Worm (Caenorhabditis elegans) whole organism, young adult: ENCODE data around the gene nfm-1.

Source experiments
- B0035.1 ChIP-seq: sonication (generic microtip); optimal IDR thresholded peaks from 2 replicates; lab custom pipeline; 2016; ENCODE audit warnings: missing genetic modification characterization, mild to moderate bottlenecking, missing compliant biosample characterization, missing genotype, missing genetic modification reagents
- D2030.7 ChIP-seq: fragments of 200-800 bp; sonication (Bioruptor generic); IDR thresholded peaks from 2 replicates; pipeline ENCODE4 v1.3.6; 2022; ENCODE audit warnings: missing genetic modification reagents, missing genetic modification characterization, missing compliant biosample characterization
- F10E7.11 ChIP-seq: sonication (generic microtip); optimal IDR thresholded peaks from 2 replicates; lab custom pipeline; 2017; ENCODE audit warnings: mild to moderate bottlenecking, missing genetic modification characterization, moderate library complexity, missing compliant biosample characterization
- F22D6.2 ChIP-seq: sonication (generic microtip); optimal IDR thresholded peaks from 2 replicates; lab custom pipeline; 2016; ENCODE audit warnings: mild to moderate bottlenecking, missing genetic modification characterization, missing compliant biosample characterization
- F23B12.7 ChIP-seq: sonication (generic microtip); optimal IDR thresholded peaks from 2 replicates; lab custom pipeline; 2017; ENCODE audit warnings: missing genetic modification characterization, mild to moderate bottlenecking, missing compliant biosample characterization, antibody characterized with exemption, moderate library complexity; ENCODE audit not compliant: insufficient read depth
- F33H1.4 ChIP-seq: fragments of 200-800 bp; sonication (Bioruptor generic); IDR thresholded peaks from 2 replicates; pipeline ENCODE4 v1.3.6; 2022; ENCODE audit warnings: missing genetic modification reagents, missing genetic modification characterization, missing compliant biosample characterization
- F37B4.10 ChIP-seq: fragments of 200-800 bp; sonication (Bioruptor generic); IDR thresholded peaks from 2 replicates; pipeline ENCODE4 v1.3.6; 2022; ENCODE audit warnings: missing genetic modification characterization, missing compliant biosample characterization
- F39B2.1 ChIP-seq: fragments of 200-800 bp; sonication (Bioruptor generic); IDR thresholded peaks from 2 replicates; pipeline ENCODE4 v1.3.6; 2022; ENCODE audit warnings: missing genetic modification reagents, missing genetic modification characterization, missing compliant biosample characterization
- K11D2.4 ChIP-seq: fragments of 200-800 bp; sonication (Bioruptor generic); IDR thresholded peaks from 2 replicates; pipeline ENCODE4 v1.3.6; 2022; ENCODE audit warnings: missing genetic modification reagents, missing genetic modification characterization, missing compliant biosample characterization
- K12H6.12 ChIP-seq: fragments of 200-800 bp; sonication (Bioruptor generic); optimal IDR thresholded peaks from 2 replicates; lab custom pipeline; 2018; ENCODE audit warnings: mild to moderate bottlenecking, missing genetic modification characterization, missing compliant biosample characterization
- Y79H2A.3 ChIP-seq: fragments of 200-800 bp; sonication (Bioruptor generic); conservative IDR thresholded peaks from 2 replicates; pipeline ENCODE4 v1.3.6; 2022; ENCODE audit warnings: missing genetic modification reagents, missing genetic modification characterization, missing compliant biosample characterization
- ZK185.1 ChIP-seq: sonication (generic microtip); optimal IDR thresholded peaks from 2 replicates; lab custom pipeline; 2016; ENCODE audit warnings: mild to moderate bottlenecking, missing genetic modification characterization, missing compliant biosample characterization; ENCODE audit not compliant: poor library complexity, severe bottlenecking
- ama-1 ChIP-seq, 3 experiments: fragments of 150-350 bp in 1 of 3; sonication (generic microtip) in 2 of 3; optimal IDR thresholded peaks; 2 replicates each; lab custom pipeline; 2014 to 2018; ENCODE audit warnings: missing biosample characterization in 2 of 3, missing genetic modification characterization in 2 of 3, missing genetic modification reagents in 2 of 3
- aptf-2 ChIP-seq: fragments of 200-800 bp; sonication (Bioruptor generic); conservative IDR thresholded peaks from 2 replicates; pipeline ENCODE4 v1.3.6; 2022; ENCODE audit warnings: missing genetic modification reagents, missing genetic modification characterization, missing compliant biosample characterization
- atf-7 ChIP-seq: sonication (generic microtip); optimal IDR thresholded peaks from 2 replicates; lab custom pipeline; 2017; ENCODE audit warnings: mild to moderate bottlenecking, missing genetic modification characterization, missing compliant biosample characterization
- attf-5 ChIP-seq: fragments of 200-800 bp; sonication (Bioruptor generic); optimal IDR thresholded peaks from 2 replicates; lab custom pipeline; 2018; ENCODE audit warnings: mild to moderate bottlenecking, missing genetic modification characterization, missing compliant biosample characterization
- ccch-3 ChIP-seq: fragments of 200-800 bp; sonication (Bioruptor generic); optimal IDR thresholded peaks from 2 replicates; lab custom pipeline; 2018; ENCODE audit warnings: mild to moderate bottlenecking, missing genetic modification characterization, missing compliant biosample characterization
- cebp-1 ChIP-seq, 2 experiments: fragments of 200-800 bp in 1 of 2; sonication (Bioruptor generic) in 1 of 2; sonication (generic microtip) in 1 of 2; IDR thresholded peaks in 1 of 2; optimal IDR thresholded peaks in 1 of 2; 2 replicates each; pipeline versions ENCODE4 v1.3.6 to Lab custom; 2017 to 2022; ENCODE audit warnings: missing compliant biosample characterization in 2 of 2, missing genetic modification characterization in 2 of 2, mild to moderate bottlenecking in 1 of 2, missing genetic modification reagents in 1 of 2, moderate library complexity in 1 of 2
- ceh-79 ChIP-seq: sonication (generic microtip); optimal IDR thresholded peaks from 2 replicates; lab custom pipeline; 2017; ENCODE audit warnings: mild to moderate bottlenecking, missing genetic modification characterization, missing compliant biosample characterization
- ceh-91 ChIP-seq: fragments of 200-800 bp; sonication (Bioruptor generic); IDR thresholded peaks from 2 replicates; pipeline ENCODE4 v1.3.6; 2022; ENCODE audit warnings: missing genetic modification reagents, missing genetic modification characterization, missing compliant biosample characterization
- die-1 ChIP-seq: sonication (generic microtip); optimal IDR thresholded peaks from 2 replicates; lab custom pipeline; 2016; ENCODE audit warnings: missing genotype, mild to moderate bottlenecking, missing genetic modification characterization, missing compliant biosample characterization
- dox-1 ChIP-seq: fragments of 200-800 bp; sonication (Bioruptor generic); IDR thresholded peaks from 2 replicates; pipeline ENCODE4 v1.3.6; 2022; ENCODE audit warnings: missing genetic modification reagents, missing genetic modification characterization, missing compliant biosample characterization
- efl-1 ChIP-seq: fragments of 150-350 bp; optimal IDR thresholded peaks from 2 replicates; lab custom pipeline; 2014; ENCODE audit warnings: missing biosample characterization, missing genetic modification reagents, missing genetic modification characterization
- ets-4 ChIP-seq: fragments of 200-800 bp; sonication (Bioruptor generic); optimal IDR thresholded peaks from 2 replicates; lab custom pipeline; 2018; ENCODE audit warnings: mild to moderate bottlenecking, missing genetic modification characterization, missing compliant biosample characterization
- fkh-3 ChIP-seq: sonication (generic microtip); optimal IDR thresholded peaks from 2 replicates; lab custom pipeline; 2016; ENCODE audit warnings: mild to moderate bottlenecking, missing genetic modification characterization, missing compliant biosample characterization
- gei-17 ChIP-seq: fragments of 200-800 bp; sonication (Bioruptor generic); optimal IDR thresholded peaks from 2 replicates; lab custom pipeline; 2018; ENCODE audit warnings: mild to moderate bottlenecking, missing genetic modification characterization, missing compliant biosample characterization
- him-1 ChIP-seq: sonication (generic microtip); optimal IDR thresholded peaks from 2 replicates; lab custom pipeline; 2016; ENCODE audit warnings: missing genotype, missing genetic modification reagents, missing genetic modification characterization, missing compliant biosample characterization
- hlh-12 ChIP-seq: sonication (generic microtip); optimal IDR thresholded peaks from 2 replicates; lab custom pipeline; 2016; ENCODE audit warnings: missing genetic modification characterization, missing compliant biosample characterization
- lag-1 ChIP-seq: fragments of 200-800 bp; sonication (Bioruptor generic); IDR thresholded peaks from 2 replicates; pipeline ENCODE4 v1.3.6; 2022; ENCODE audit warnings: missing genetic modification reagents, missing genetic modification characterization, missing compliant biosample characterization
- let-526 ChIP-seq: fragments of 200-800 bp; sonication (Bioruptor generic); IDR thresholded peaks from 2 replicates; pipeline ENCODE4 v1.3.6; 2022; ENCODE audit warnings: missing genetic modification reagents, missing genetic modification characterization, missing compliant biosample characterization
- lin-26 ChIP-seq: fragments of 200-800 bp; sonication (Bioruptor generic); IDR thresholded peaks from 2 replicates; pipeline ENCODE4 v1.3.6; 2022; ENCODE audit warnings: missing genetic modification reagents, missing genetic modification characterization, missing compliant biosample characterization
- lin-54 ChIP-seq: fragments of 200-800 bp; sonication (Bioruptor generic); optimal IDR thresholded peaks from 2 replicates; lab custom pipeline; 2018; ENCODE audit warnings: mild to moderate bottlenecking, missing genetic modification characterization, missing compliant biosample characterization
- mcd-1 ChIP-seq: fragments of 200-800 bp; sonication (Bioruptor generic); IDR thresholded peaks from 2 replicates; pipeline ENCODE4 v1.3.6; 2022; ENCODE audit warnings: missing genetic modification reagents, missing genetic modification characterization, missing compliant biosample characterization
- mxl-1 ChIP-seq: sonication (generic microtip); optimal IDR thresholded peaks from 2 replicates; lab custom pipeline; 2016; ENCODE audit warnings: missing genetic modification characterization, missing compliant biosample characterization
- nfya-2 ChIP-seq: fragments of 200-800 bp; sonication (Bioruptor generic); IDR thresholded peaks from 2 replicates; pipeline ENCODE4 v1.3.6; 2022; ENCODE audit warnings: missing genetic modification reagents, missing genetic modification characterization, missing compliant biosample characterization
- nfyb-1 ChIP-seq: fragments of 200-800 bp; sonication (Bioruptor generic); IDR thresholded peaks from 2 replicates; pipeline ENCODE4 v1.3.6; 2022; ENCODE audit warnings: missing genetic modification reagents, missing genetic modification characterization, missing compliant biosample characterization
- nhr-27 ChIP-seq: fragments of 200-800 bp; sonication (Bioruptor generic); optimal IDR thresholded peaks from 2 replicates; lab custom pipeline; 2018; ENCODE audit warnings: mild to moderate bottlenecking, missing genetic modification characterization, moderate library complexity, missing compliant biosample characterization
- nhr-80 ChIP-seq: sonication (generic microtip); optimal IDR thresholded peaks from 2 replicates; lab custom pipeline; 2016; ENCODE audit warnings: missing genetic modification characterization, missing compliant biosample characterization
- nhr-90 ChIP-seq: sonication (generic microtip); optimal IDR thresholded peaks from 2 replicates; lab custom pipeline; 2016; ENCODE audit warnings: missing genotype, mild to moderate bottlenecking, missing genetic modification characterization, missing compliant biosample characterization
- repo-1 ChIP-seq: sonication (generic microtip); optimal IDR thresholded peaks from 2 replicates; lab custom pipeline; 2017; ENCODE audit warnings: mild to moderate bottlenecking, missing genetic modification characterization, missing compliant biosample characterization
- rpc-1 ChIP-seq, 2 experiments: fragments of 150-350 bp in 1 of 2; sonication (generic microtip) in 1 of 2; optimal IDR thresholded peaks; 2 replicates each; lab custom pipeline; 2014 to 2018; ENCODE audit warnings: missing biosample characterization in 1 of 2, missing genetic modification characterization in 1 of 2, missing genetic modification reagents in 1 of 2, missing genotype in 1 of 2
- sptf-2 ChIP-seq: fragments of 200-800 bp; sonication (Bioruptor generic); optimal IDR thresholded peaks from 2 replicates; lab custom pipeline; 2018; ENCODE audit warnings: mild to moderate bottlenecking, missing genetic modification characterization, missing compliant biosample characterization
- tbp1 ChIP-seq: fragments of 200-800 bp; sonication (Bioruptor generic); optimal IDR thresholded peaks from 2 replicates; lab custom pipeline; 2018; ENCODE audit warnings: mild to moderate bottlenecking, missing genetic modification characterization, missing compliant biosample characterization
- tbx-9 ChIP-seq: sonication (generic microtip); optimal IDR thresholded peaks from 2 replicates; lab custom pipeline; 2016; ENCODE audit warnings: borderline replicate concordance, missing genetic modification characterization, inconsistent platforms, missing compliant biosample characterization
- tlf-1 ChIP-seq: fragments of 200-800 bp; sonication (Bioruptor generic); optimal IDR thresholded peaks from 2 replicates; lab custom pipeline; 2018; ENCODE audit warnings: mild to moderate bottlenecking, missing genetic modification characterization, missing compliant biosample characterization
- zim-3 ChIP-seq: sonication (generic microtip); optimal IDR thresholded peaks from 2 replicates; lab custom pipeline; 2017; ENCODE audit warnings: mild to moderate bottlenecking, missing genetic modification characterization, moderate library complexity, missing compliant biosample characterization
- ztf-18 ChIP-seq: sonication (generic microtip); optimal IDR thresholded peaks from 2 replicates; lab custom pipeline; 2016; ENCODE audit warnings: missing genotype, mild to moderate bottlenecking, missing genetic modification characterization, missing compliant biosample characterization
- ztf-26 ChIP-seq: sonication (generic microtip); optimal IDR thresholded peaks from 2 replicates; lab custom pipeline; 2017; ENCODE audit warnings: missing genetic modification characterization, missing compliant biosample characterization

Gene nfm-1

ce11 chrIII:6207881-6208280, 48.6 kb downstream of the nfm-1 start, which contains the start of gene C23G10.2 (continued):
- TF ChIP-seq atf-7 (tag; lab: Kevin White, UChicago) (peak; percentile 18), nfya-2 (no peak), nhr-27 (tag; lab: Kevin White, UChicago) (no peak), ceh-91 (no peak), him-1 (no peak), B0035.1 (tag; lab: Kevin White, UChicago) (no peak), lin-54 (GFP tag; lab: Kevin White, UChicago) (peak; percentile 16), lin-26 (GFP tag; lab: Robert Waterston, UW) (peak; percentile 69), rpc-1 (optimal IDR thresholded peaks at IDR 0.05; lab: Kevin White, UChicago) (no peak), rpc-1 (tag; optimal IDR thresholded peaks at IDR 0.05; lab: Kevin White, UChicago) (no peak), die-1 (tag; lab: Kevin White, UChicago) (peak; percentile 31), tbx-9 (no peak), tbp1 (GFP tag; lab: Kevin White, UChicago) (peak; percentile 39), hlh-12 (tag; lab: Kevin White, UChicago) (no peak), aptf-2 (GFP tag; lab: Robert Waterston, UW) (no peak), cebp-1 (GFP tag; IDR thresholded peaks at IDR 0.05; lab: Robert Waterston, UW) (no peak), cebp-1 (tag; optimal IDR thresholded peaks at IDR 0.05; lab: Kevin White, UChicago) (no peak), ama-1 (optimal IDR thresholded peaks at IDR 0.05; lab: Kevin White, UChicago) (no peak), ama-1 (GFP tag; optimal IDR thresholded peaks at IDR 0.05; lab: Kevin White, UChicago) (peak in 1 of 2 experiments; percentile 75), F33H1.4 (GFP tag; lab: Robert Waterston, UW) (peak; percentile 32), nhr-80 (tag; lab: Kevin White, UChicago) (no peak), F23B12.7 (tag; lab: Kevin White, UChicago) (no peak), D2030.7 (GFP tag; lab: Robert Waterston, UW) (no peak; the same call in 1 of the 2 replicates), fkh-3 (tag; lab: Kevin White, UChicago) (no peak), F37B4.10 (GFP tag; lab: Robert Waterston, UW) (no peak), nhr-90 (no peak), nfyb-1 (GFP tag; lab: Robert Waterston, UW) (0 out of 2 replicates have a peak, but pooled peaks have one; percentile 27), zim-3 (tag; lab: Kevin White, UChicago) (no peak), ZK185.1 (peak; percentile 25), gei-17 (GFP tag; lab: Kevin White, UChicago) (no peak), mxl-1 (tag; lab: Kevin White, UChicago) (no peak), efl-1 (GFP tag; lab: Kevin White, UChicago) (peak; percentile 3), F10E7.11 (tag; lab: Kevin White, UChicago) (no peak), mcd-1 (GFP tag; lab: Robert Waterston, UW) (no peak), ets-4 (no peak), let-526 (GFP tag; lab: Robert Waterston, UW) (no peak), lag-1 (GFP tag; lab: Robert Waterston, UW) (no peak), repo-1 (tag; lab: Kevin White, UChicago) (peak; percentile 16), tlf-1 (GFP tag; lab: Kevin White, UChicago) (peak; percentile 41), sptf-2 (GFP tag; lab: Kevin White, UChicago) (no peak), K11D2.4 (GFP tag; lab: Robert Waterston, UW) (no peak), ceh-79 (tag; lab: Kevin White, UChicago) (no peak), attf-5 (GFP tag; lab: Kevin White, UChicago) (no peak), F39B2.1 (GFP tag; lab: Robert Waterston, UW) (peak; percentile 75; the same call in 1 of the 2 replicates), dox-1 (GFP tag; lab: Robert Waterston, UW) (peak; percentile 31; the same call in 1 of the 2 replicates), K12H6.12 (tag; lab: Kevin White, UChicago) (no peak), ccch-3 (GFP tag; lab: Kevin White, UChicago) (no peak), F22D6.2 (tag; lab: Kevin White, UChicago) (no peak), ztf-26 (tag; lab: Kevin White, UChicago) (no peak), ztf-18 (tag; lab: Kevin White, UChicago) (no peak), Y79H2A.3 (GFP tag; lab: Robert Waterston, UW) (no peak)
